Worm (Caenorhabditis elegans) whole organism, early embryonic: ENCODE measurements around the gene W04G3.10.

ENCODE experiments used
- B0310.2 ChIP-seq: sonication (generic microtip); optimal IDR thresholded peaks from 2 replicates; lab custom pipeline; 2016; ENCODE audit warnings: mild to moderate bottlenecking, missing genetic modification characterization, missing compliant biosample characterization
- F13C5.2 ChIP-seq: sonication (generic microtip); optimal IDR thresholded peaks from 2 replicates; lab custom pipeline; 2017; ENCODE audit warnings: mild to moderate bottlenecking, missing genetic modification characterization, inconsistent platforms, missing compliant biosample characterization
- aly-1 ChIP-seq: sonication (generic microtip); optimal IDR thresholded peaks from 2 replicates; lab custom pipeline; 2016; ENCODE audit warnings: missing genetic modification characterization, missing compliant biosample characterization
- ceh-13 ChIP-seq: fragments of 200-800 bp; sonication (Bioruptor generic); optimal IDR thresholded peaks from 2 replicates; lab custom pipeline; 2018; ENCODE audit warnings: mild to moderate bottlenecking, missing genetic modification characterization, missing compliant biosample characterization
- ceh-36 ChIP-seq: sonication (generic microtip); optimal IDR thresholded peaks from 2 replicates; lab custom pipeline; 2016; ENCODE audit warnings: missing genetic modification characterization, inconsistent platforms, missing compliant biosample characterization
- ets-7 ChIP-seq: sonication (generic microtip); optimal IDR thresholded peaks from 2 replicates; lab custom pipeline; 2016; ENCODE audit warnings: missing genotype, missing genetic modification characterization, missing compliant biosample characterization
- flt-1 ChIP-seq: fragments of 200-800 bp; sonication (Bioruptor generic); IDR thresholded peaks from 2 replicates; pipeline ENCODE4 v1.3.6; 2022; ENCODE audit warnings: missing genetic modification characterization, missing compliant biosample characterization
- hmbx-1 ChIP-seq: sonication (generic microtip); optimal IDR thresholded peaks from 2 replicates; lab custom pipeline; 2016; ENCODE audit warnings: mild to moderate bottlenecking, missing genetic modification characterization, missing compliant biosample characterization
- hmg-4 ChIP-seq: fragments of 200-800 bp; sonication (Bioruptor generic); optimal IDR thresholded peaks from 2 replicates; lab custom pipeline; 2018; ENCODE audit warnings: mild to moderate bottlenecking, missing genetic modification characterization, missing compliant biosample characterization
- pes-1 ChIP-seq: fragments of 200-800 bp; sonication (Bioruptor generic); IDR thresholded peaks from 2 replicates; pipeline ENCODE4 v1.3.6; 2022; ENCODE audit warnings: missing genetic modification reagents, missing genetic modification characterization, missing compliant biosample characterization
- scrt-1 ChIP-seq: fragments of 200-800 bp; sonication (Bioruptor generic); IDR thresholded peaks from 2 replicates; pipeline ENCODE4 v1.3.6; 2022; ENCODE audit warnings: missing genetic modification characterization, missing compliant biosample characterization
- sea-1 ChIP-seq: fragments of 200-800 bp; sonication (Bioruptor generic); conservative IDR thresholded peaks from 2 replicates; pipeline ENCODE4 v1.3.6; 2022; ENCODE audit warnings: missing genetic modification characterization, missing compliant biosample characterization
- tbx-11 ChIP-seq: fragments of 200-800 bp; sonication (Bioruptor generic); IDR thresholded peaks from 2 replicates; pipeline ENCODE4 v1.3.6; 2022; ENCODE audit warnings: missing genetic modification characterization, missing compliant biosample characterization
- tbx-37 ChIP-seq: fragments of 200-800 bp; sonication (Bioruptor generic); conservative IDR thresholded peaks from 2 replicates; pipeline ENCODE4 v1.3.6; 2022; ENCODE audit warnings: missing genetic modification reagents, missing genetic modification characterization, missing compliant biosample characterization
- tra-4 ChIP-seq: sonication (generic microtip); optimal IDR thresholded peaks from 2 replicates; lab custom pipeline; 2017; ENCODE audit warnings: missing genetic modification characterization, missing compliant biosample characterization

The W04G3.10 gene

DNA sequence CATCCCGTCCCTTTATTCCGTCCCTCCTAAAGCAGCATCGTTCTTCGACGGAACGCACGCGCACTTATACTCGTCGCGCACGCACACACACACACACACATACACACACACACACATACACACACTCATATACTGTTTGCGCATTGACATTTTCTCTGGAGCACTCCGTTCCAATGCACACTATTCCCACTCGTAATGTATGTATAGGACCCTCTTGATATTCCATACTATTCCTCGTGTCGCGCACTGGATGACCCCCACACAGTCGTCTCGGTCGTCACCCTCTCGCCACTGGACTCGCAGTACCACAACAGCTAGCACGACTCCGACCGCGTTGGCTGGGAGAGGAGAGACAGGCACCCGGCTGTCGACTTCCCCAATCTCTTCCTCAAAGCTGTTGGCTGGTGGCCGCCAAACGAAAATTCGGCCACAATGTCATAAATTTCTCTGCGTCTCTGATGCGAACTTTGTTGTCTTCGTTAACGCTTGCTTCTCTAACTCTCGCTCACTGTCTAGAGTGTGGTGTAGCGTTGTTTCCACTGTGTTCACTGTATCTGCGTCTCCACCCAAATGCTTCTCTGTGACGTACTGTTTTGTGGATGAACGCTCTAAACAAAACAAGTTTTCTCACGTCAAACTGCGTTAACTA lies 46.9 kb downstream of the W04G3.10 start:
- TF ChIP-seq pes-1 = 0 out of 2 replicates have a peak, but pooled peaks have one; percentile 19
- TF ChIP-seq B0310.2 (tag; lab: Kevin White, UChicago) = no peak
- no peak for TF ChIP-seq tbx-11
- peak; percentile 98 for TF ChIP-seq hmg-4 (GFP tag; lab: Kevin White, UChicago)
- TF ChIP-seq F13C5.2 (tag; lab: Kevin White, UChicago) = peak; percentile 40
- no peak for TF ChIP-seq scrt-1 (GFP tag; lab: Robert Waterston, UW)
- TF ChIP-seq ets-7 (tag; lab: Kevin White, UChicago) = peak; percentile 74
- TF ChIP-seq tra-4 (tag; lab: Kevin White, UChicago) = peak; percentile 4
- peak; percentile 20 for TF ChIP-seq ceh-36 (tag; lab: Kevin White, UChicago)
- TF ChIP-seq flt-1 (GFP tag; lab: Robert Waterston, UW) = peak; percentile 44; the same call in 1 of the 2 replicates
- TF ChIP-seq ceh-13 (GFP tag; lab: Kevin White, UChicago) = no peak

DNA sequence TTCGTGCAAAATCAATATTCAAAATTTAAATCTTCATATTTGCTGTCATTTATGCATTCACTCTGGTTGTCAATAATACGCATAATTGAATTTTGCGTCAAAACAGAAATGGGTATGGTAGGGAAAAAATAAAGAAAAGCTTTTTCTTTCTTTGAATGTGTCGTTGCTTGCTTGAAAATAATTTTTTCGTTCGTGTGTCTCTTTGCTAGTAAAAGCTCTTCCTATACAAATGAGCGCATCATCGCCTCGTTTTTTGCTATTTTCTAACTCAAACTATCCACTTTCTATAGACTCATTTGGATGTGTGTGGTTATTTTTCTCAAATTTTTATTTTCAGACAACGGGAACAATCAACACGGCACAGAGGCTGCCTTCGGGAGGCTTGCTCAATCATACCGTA lies 49.4 kb downstream of the W04G3.10 start, which contains the start of gene ldb-1:
Gene ldb-1, plus strand, starts transcription at position 301 of the 400 bp plus-strand sequence.
- TF ChIP-seq hmg-4 (GFP tag; lab: Kevin White, UChicago) = no peak
- no peak for TF ChIP-seq ceh-13 (GFP tag; lab: Kevin White, UChicago)
- TF ChIP-seq pes-1 = no peak
- no peak for TF ChIP-seq tra-4 (tag; lab: Kevin White, UChicago)
- no peak for TF ChIP-seq tbx-37 (GFP tag; lab: Robert Waterston, UW)
- TF ChIP-seq F13C5.2 (tag; lab: Kevin White, UChicago) = no peak
- TF ChIP-seq ceh-36 (tag; lab: Kevin White, UChicago) = no peak
- no peak for TF ChIP-seq ets-7 (tag; lab: Kevin White, UChicago)
- TF ChIP-seq aly-1 (tag; lab: Kevin White, UChicago) = no peak
- TF ChIP-seq hmbx-1 (tag; lab: Kevin White, UChicago) = no peak
- no peak for TF ChIP-seq tbx-11
- no peak for TF ChIP-seq flt-1 (GFP tag; lab: Robert Waterston, UW)
- no peak for TF ChIP-seq sea-1 (GFP tag; lab: Robert Waterston, UW)
- no peak for TF ChIP-seq B0310.2 (tag; lab: Kevin White, UChicago)
